Worm (Caenorhabditis elegans) whole organism, L1 larva: Measurements from ENCODE around the gene clec-60.

ENCODE experiments used
- ceh-88 ChIP-seq: fragments of 200-800 bp; sonication (Bioruptor generic); IDR thresholded peaks from 2 replicates; pipeline ENCODE4 v1.3.6; 2022; ENCODE audit warnings: missing genetic modification characterization, missing compliant biosample characterization
- ces-1 ChIP-seq: fragments of 150-350 bp; optimal IDR thresholded peaks from 2 replicates; lab custom pipeline; 2014; ENCODE audit warnings: missing biosample characterization, missing genetic modification reagents, missing genetic modification characterization
- fkh-4 ChIP-seq: sonication (generic microtip); optimal IDR thresholded peaks from 2 replicates; lab custom pipeline; 2016; ENCODE audit warnings: missing compliant biosample characterization, missing genetic modification characterization, borderline replicate concordance
- nhr-237 ChIP-seq: fragments of 150-350 bp; optimal IDR thresholded peaks from 2 replicates; lab custom pipeline; 2014; ENCODE audit warnings: missing biosample characterization, missing genetic modification characterization
- nhr-76 ChIP-seq: sonication (generic microtip); optimal IDR thresholded peaks from 2 replicates; lab custom pipeline; 2017; ENCODE audit warnings: missing biosample characterization, missing genetic modification characterization
- sox-4 ChIP-seq: sonication (generic microtip); optimal IDR thresholded peaks from 2 replicates; lab custom pipeline; 2016; ENCODE audit warnings: missing genetic modification characterization, missing compliant biosample characterization
- vab-15 ChIP-seq: sonication (generic microtip); optimal IDR thresholded peaks from 2 replicates; lab custom pipeline; 2017; ENCODE audit warnings: missing genotype, mild to moderate bottlenecking, missing genetic modification characterization, missing compliant biosample characterization
- xbp-1 ChIP-seq: sonication (generic microtip); optimal IDR thresholded peaks from 2 replicates; lab custom pipeline; 2016; ENCODE audit warnings: missing genetic modification characterization, missing compliant biosample characterization

ce11 chrII:10530907-10531306, 49.2 kb upstream of the clec-60 start:
- TF ChIP-seq nhr-237 (tag; lab: Kevin White, UChicago), result no peak
- no peak for TF ChIP-seq sox-4
- no peak for TF ChIP-seq ceh-88
- no peak for TF ChIP-seq nhr-76 (tag; lab: Kevin White, UChicago)
- TF ChIP-seq ces-1 (GFP tag; lab: Kevin White, UChicago), result no peak
- TF ChIP-seq xbp-1 (tag; lab: Kevin White, UChicago), result no peak
- no peak for TF ChIP-seq vab-15 (tag; lab: Kevin White, UChicago)
- no peak for TF ChIP-seq fkh-4 (tag; lab: Kevin White, UChicago)
